Worm (Caenorhabditis elegans) whole organism, early embryonic: ENCODE results near the gene F42A9.3.

Source experiments
- aly-1 ChIP-seq: sonication (generic microtip); optimal IDR thresholded peaks from 2 replicates; lab custom pipeline; 2016; ENCODE audit warnings: missing genetic modification characterization, missing compliant biosample characterization
- ceh-36 ChIP-seq: sonication (generic microtip); optimal IDR thresholded peaks from 2 replicates; lab custom pipeline; 2016; ENCODE audit warnings: missing genetic modification characterization, inconsistent platforms, missing compliant biosample characterization

ce11 chrIV:8658122-8658521 lies 41.1 kb downstream of the F42A9.3 start, which contains the start of gene C49C8.6:
- TF ChIP-seq ceh-36 = no peak
- no peak for TF ChIP-seq aly-1 (tag; lab: Kevin White, UChicago)
